Worm (Caenorhabditis elegans) whole organism, late embryonic: Measurements from ENCODE around the gene nspg-12.

Source experiments
- F13H6.1 ChIP-seq: sonication (generic microtip); optimal IDR thresholded peaks from 2 replicates; lab custom pipeline; 2016; ENCODE audit warnings: missing genetic modification characterization, missing compliant biosample characterization
- ama-1 ChIP-seq: fragments of 150-350 bp; optimal IDR thresholded peaks from 2 replicates; lab custom pipeline; 2014
- ceh-19 ChIP-seq: fragments of 200-800 bp; sonication (Bioruptor generic); optimal IDR thresholded peaks from 2 replicates; lab custom pipeline; 2018; ENCODE audit warnings: mild to moderate bottlenecking, missing genetic modification characterization, missing compliant biosample characterization
- ceh-9 ChIP-seq: sonication (generic microtip); optimal IDR thresholded peaks from 2 replicates; lab custom pipeline; 2016; ENCODE audit warnings: mild to moderate bottlenecking, missing genetic modification characterization, inconsistent platforms, missing compliant biosample characterization
- dmd-4 ChIP-seq: sonication (generic microtip); optimal IDR thresholded peaks from 2 replicates; lab custom pipeline; 2016; ENCODE audit warnings: borderline replicate concordance, missing genetic modification characterization, missing compliant biosample characterization
- fkh-10 ChIP-seq: fragments of 150-350 bp; optimal IDR thresholded peaks from 2 replicates; lab custom pipeline; 2014; ENCODE audit warnings: missing biosample characterization, missing genetic modification reagents, missing genetic modification characterization
- pha-4 ChIP-seq: fragments of 150-350 bp; optimal IDR thresholded peaks from 2 replicates; lab custom pipeline; 2018; ENCODE audit warnings: missing biosample characterization, missing genetic modification reagents, missing genetic modification characterization
- sox-4 ChIP-seq: sonication (generic microtip); optimal IDR thresholded peaks from 2 replicates; lab custom pipeline; 2017; ENCODE audit warnings: mild to moderate bottlenecking, missing genetic modification characterization, inconsistent platforms, missing compliant biosample characterization
- unc-3 ChIP-seq, 2 experiments: fragments of 200-800 bp in 1 of 2; sonication (Bioruptor generic) in 1 of 2; sonication (generic microtip) in 1 of 2; conservative IDR thresholded peaks in 1 of 2; optimal IDR thresholded peaks in 1 of 2; 2 replicates each; pipeline versions ENCODE4 v1.3.6 to Lab custom; 2016 to 2022; ENCODE audit warnings: missing compliant biosample characterization in 2 of 2, missing genetic modification characterization in 2 of 2, missing genetic modification reagents in 1 of 2

ce11 chrX:5279674-5280073 is 22.6 kb downstream of the nspg-12 start, which contains the start of gene rga-8:
- no peak for TF ChIP-seq ceh-19 (GFP tag; lab: Kevin White, UChicago)
- TF ChIP-seq sox-4 (tag; lab: Kevin White, UChicago): no peak
- TF ChIP-seq fkh-10: no peak
- TF ChIP-seq F13H6.1 (tag; lab: Kevin White, UChicago): no peak
- TF ChIP-seq dmd-4: no peak
- TF ChIP-seq ama-1 (lab: Kevin White, UChicago): no peak
- TF ChIP-seq unc-3 (GFP tag; conservative IDR thresholded peaks at IDR 0.05; lab: Robert Waterston, UW): no peak
- no peak for TF ChIP-seq unc-3 (tag; optimal IDR thresholded peaks at IDR 0.05; lab: Kevin White, UChicago)
- TF ChIP-seq ceh-9 (tag; lab: Kevin White, UChicago): no peak
- no peak for TF ChIP-seq pha-4 (tag; lab: Kevin White, UChicago)
